Worm (Caenorhabditis elegans): ENCODE data around the gene C44B12.6.

ce11 chrIV:1110999-1111398, 25.6 kb downstream of the C44B12.6 start:
- no peak for TF ChIP-seq snpc-4 (tag; optimal IDR thresholded peaks at IDR 0.05)
- no peak for TF ChIP-seq tbx-2 (tag; optimal IDR thresholded peaks at IDR 0.05)

All from whole organism, L1 larva.